Worm (Caenorhabditis elegans): ENCODE measurements around the gene blos-4.

DNA sequence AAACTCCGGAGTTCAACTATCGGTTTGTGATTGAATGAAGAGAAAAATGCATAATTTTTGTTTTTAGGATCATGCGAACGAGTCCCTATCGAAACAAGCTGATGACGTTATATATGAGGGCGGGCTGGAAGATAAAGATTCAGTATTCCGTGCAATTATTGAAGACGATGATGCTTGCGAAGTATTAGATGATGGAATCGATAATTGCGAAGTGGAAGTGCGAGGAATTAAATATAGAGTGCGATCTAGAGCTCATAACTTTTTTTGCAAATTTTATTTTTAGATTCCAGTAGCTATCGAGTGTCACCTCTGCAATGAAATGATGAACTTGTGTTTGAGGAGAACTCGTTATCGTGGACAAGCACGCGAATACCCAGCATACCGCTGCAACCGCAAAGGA is 46.0 kb upstream of the blos-4 start:
- TF ChIP-seq attf-3 (GFP tag; conservative IDR thresholded peaks at IDR 0.05) = no peak
- no peak for TF ChIP-seq die-1 (tag; optimal IDR thresholded peaks at IDR 0.05)
- TF ChIP-seq lag-1 (GFP tag; IDR thresholded peaks at IDR 0.05) = no peak
- no peak for TF ChIP-seq unc-130 (GFP tag; optimal IDR thresholded peaks at IDR 0.05)
- no peak for TF ChIP-seq B0336.3 (GFP tag; IDR thresholded peaks at IDR 0.05)
- TF ChIP-seq F52B5.7 (tag; optimal IDR thresholded peaks at IDR 0.05) = no peak
- TF ChIP-seq pha-4 (tag; optimal IDR thresholded peaks at IDR 0.05) = no peak

Measured in whole organism, young adult.